Worm (Caenorhabditis elegans) whole organism, L2 larva: Measurements from ENCODE around the gene ZK632.10.

Experiments used
- C34F6.9 ChIP-seq: fragments of 150-350 bp; optimal IDR thresholded peaks from 2 replicates; lab custom pipeline; 2014; ENCODE audit warnings: missing biosample characterization, missing genetic modification characterization
- F13H6.1 ChIP-seq: sonication (generic microtip); optimal IDR thresholded peaks from 2 replicates; lab custom pipeline; 2016; ENCODE audit warnings: missing genetic modification characterization, missing compliant biosample characterization
- R02D3.7 ChIP-seq: fragments of 150-350 bp; optimal IDR thresholded peaks from 2 replicates; lab custom pipeline; 2014; ENCODE audit warnings: missing biosample characterization, missing genetic modification characterization
- Y55F3AM.14 ChIP-seq: fragments of 200-800 bp; sonication (Bioruptor generic); optimal IDR thresholded peaks from 2 replicates; lab custom pipeline; 2018; ENCODE audit warnings: mild to moderate bottlenecking, missing genetic modification characterization, missing compliant biosample characterization
- ZK546.5 ChIP-seq: sonication (generic microtip); optimal IDR thresholded peaks from 2 replicates; lab custom pipeline; 2017; ENCODE audit warnings: missing biosample characterization, missing genetic modification characterization
- aly-2 ChIP-seq: fragments of 150-350 bp; optimal IDR thresholded peaks from 2 replicates; lab custom pipeline; 2014; ENCODE audit warnings: missing biosample characterization, missing genetic modification characterization
- ama-1 ChIP-seq: fragments of 150-350 bp; optimal IDR thresholded peaks from 2 replicates; lab custom pipeline; 2018; ENCODE audit warnings: inconsistent platforms
- blmp-1 ChIP-seq: sonication (generic microtip); optimal IDR thresholded peaks from 2 replicates; lab custom pipeline; 2017; ENCODE audit warnings: missing genetic modification characterization, mild to moderate bottlenecking, missing compliant biosample characterization, antibody characterized with exemption, moderate library complexity; ENCODE audit not compliant: insufficient read depth
- ceh-16 ChIP-seq: fragments of 150-350 bp; optimal IDR thresholded peaks from 2 replicates; lab custom pipeline; 2014; ENCODE audit warnings: missing biosample characterization, missing genetic modification characterization
- crh-2 ChIP-seq: sonication (generic microtip); optimal IDR thresholded peaks from 2 replicates; lab custom pipeline; 2017; ENCODE audit warnings: missing biosample characterization, missing genetic modification characterization
- dmd-4 ChIP-seq: sonication (generic microtip); optimal IDR thresholded peaks from 2 replicates; lab custom pipeline; 2017; ENCODE audit warnings: missing biosample characterization, missing genetic modification characterization
- egl-27 ChIP-seq: sonication (generic microtip); optimal IDR thresholded peaks from 3 replicates; lab custom pipeline; 2017; ENCODE audit warnings: missing biosample characterization, missing genetic modification reagents, missing genetic modification characterization
- elt-1 ChIP-seq: fragments of 150-350 bp; optimal IDR thresholded peaks from 2 replicates; lab custom pipeline; 2014; ENCODE audit warnings: missing biosample characterization, missing genetic modification characterization
- elt-3 ChIP-seq: sonication (generic microtip); optimal IDR thresholded peaks from 2 replicates; lab custom pipeline; 2017; ENCODE audit warnings: missing biosample characterization, missing genetic modification characterization
- fos-1 ChIP-seq: fragments of 150-350 bp; optimal IDR thresholded peaks from 2 replicates; lab custom pipeline; 2014; ENCODE audit warnings: missing biosample characterization, missing genetic modification characterization
- gmeb-1 ChIP-seq: fragments of 150-350 bp; optimal IDR thresholded peaks from 2 replicates; lab custom pipeline; 2014; ENCODE audit warnings: missing biosample characterization, missing genetic modification characterization
- lin-11 ChIP-seq: fragments of 150-350 bp; sonication (generic microtip); optimal IDR thresholded peaks from 2 replicates; lab custom pipeline; 2014; ENCODE audit warnings: missing biosample characterization, missing genetic modification characterization, inconsistent platforms, mixed read lengths
- lin-13 ChIP-seq: fragments of 150-350 bp; optimal IDR thresholded peaks from 2 replicates; lab custom pipeline; 2014; ENCODE audit warnings: missing biosample characterization, missing genetic modification reagents, missing genetic modification characterization
- lsy-2 ChIP-seq, 2 experiments: fragments of 150-350 bp in 1 of 2; sonication (generic microtip) in 1 of 2; optimal IDR thresholded peaks; 2 replicates each; lab custom pipeline; 2014 to 2017; ENCODE audit warnings: missing biosample characterization in 2 of 2, missing genetic modification characterization in 2 of 2
- mab-5 ChIP-seq: fragments of 150-350 bp; optimal IDR thresholded peaks from 2 replicates; lab custom pipeline; 2014; ENCODE audit warnings: missing biosample characterization, missing genetic modification characterization
- mbf-1 ChIP-seq: sonication (generic microtip); optimal IDR thresholded peaks from 2 replicates; lab custom pipeline; 2017; ENCODE audit warnings: missing biosample characterization, missing genetic modification characterization
- mdl-1 ChIP-seq, 2 experiments: fragments of 150-350 bp in 1 of 2; sonication (generic microtip) in 1 of 2; optimal IDR thresholded peaks; 2 replicates each; lab custom pipeline; 2017; ENCODE audit warnings: missing biosample characterization in 2 of 2, missing genetic modification characterization in 2 of 2
- nhr-11 ChIP-seq: fragments of 150-350 bp; optimal IDR thresholded peaks from 2 replicates; lab custom pipeline; 2014; ENCODE audit warnings: missing biosample characterization, missing genetic modification characterization
- nhr-12 ChIP-seq: fragments of 150-350 bp; optimal IDR thresholded peaks from 2 replicates; lab custom pipeline; 2014; ENCODE audit warnings: missing biosample characterization, missing genetic modification characterization
- nhr-129 ChIP-seq: fragments of 150-350 bp; optimal IDR thresholded peaks from 2 replicates; lab custom pipeline; 2014; ENCODE audit warnings: missing biosample characterization, missing genetic modification characterization
- nhr-21 ChIP-seq: fragments of 150-350 bp; optimal IDR thresholded peaks from 2 replicates; lab custom pipeline; 2014; ENCODE audit warnings: missing biosample characterization, missing genetic modification characterization
- nhr-25 ChIP-seq: fragments of 150-350 bp; sonication (generic microtip); optimal IDR thresholded peaks from 3 replicates; lab custom pipeline; 2014; ENCODE audit warnings: missing biosample characterization, missing genetic modification characterization
- nhr-6 ChIP-seq: fragments of 150-350 bp; optimal IDR thresholded peaks from 2 replicates; lab custom pipeline; 2014; ENCODE audit warnings: missing biosample characterization, missing genetic modification characterization
- peb-1 ChIP-seq: fragments of 150-350 bp; optimal IDR thresholded peaks from 2 replicates; lab custom pipeline; 2014; ENCODE audit warnings: missing biosample characterization, missing genetic modification characterization
- sem-4 ChIP-seq: fragments of 150-350 bp; optimal IDR thresholded peaks from 2 replicates; lab custom pipeline; 2014; ENCODE audit warnings: missing biosample characterization, missing genetic modification reagents, missing genetic modification characterization
- skn-1 ChIP-seq: sonication (generic microtip); optimal IDR thresholded peaks from 2 replicates; lab custom pipeline; 2017; ENCODE audit warnings: missing biosample characterization, missing genetic modification characterization
- sma-9 ChIP-seq, 2 experiments: fragments of 150-350 bp in 1 of 2; sonication (generic microtip) in 1 of 2; optimal IDR thresholded peaks; 2 replicates each; lab custom pipeline; 2014 to 2016; ENCODE audit warnings: missing genetic modification characterization in 2 of 2, mild to moderate bottlenecking in 1 of 2, missing biosample characterization in 1 of 2, missing compliant biosample characterization in 1 of 2, missing genetic modification reagents in 1 of 2, moderate library complexity in 1 of 2
- snpc-4 ChIP-seq: fragments of 150-350 bp; optimal IDR thresholded peaks from 2 replicates; lab custom pipeline; 2014; ENCODE audit warnings: missing biosample characterization, missing genetic modification characterization
- unc-39 ChIP-seq: fragments of 150-350 bp; optimal IDR thresholded peaks from 2 replicates; lab custom pipeline; 2014; ENCODE audit warnings: missing biosample characterization, missing genetic modification characterization
- unc-55 ChIP-seq: fragments of 150-350 bp; sonication (generic microtip); optimal IDR thresholded peaks from 3 replicates; lab custom pipeline; 2014; ENCODE audit warnings: missing biosample characterization, missing genetic modification reagents, missing genetic modification characterization
- ztf-1 ChIP-seq: fragments of 200-800 bp; sonication (Bioruptor generic); conservative IDR thresholded peaks from 2 replicates; pipeline ENCODE4 v1.3.6; 2022; ENCODE audit warnings: missing genetic modification characterization, missing compliant biosample characterization
- ztf-4 ChIP-seq: fragments of 150-350 bp; optimal IDR thresholded peaks from 2 replicates; lab custom pipeline; 2014; ENCODE audit warnings: missing biosample characterization, missing genetic modification characterization

The ZK632.10 gene

ce11 chrIII:9846093-9846492 is 18.6 kb upstream of the ZK632.10 start, which contains the start of gene K11H3.2:
TSS of gene K11H3.2 (plus strand) at chrIII:9846393.
- TF ChIP-seq lin-11 (tag; lab: Kevin White, UChicago) (no peak), nhr-11 (tag; lab: Kevin White, UChicago) (no peak), snpc-4 (no peak), blmp-1 (tag; lab: Kevin White, UChicago) (no peak), ztf-1 (GFP tag; lab: Robert Waterston, UW) (no peak)

- no peak for TF ChIP-seq ztf-1 (GFP tag; lab: Robert Waterston, UW)
- no peak for TF ChIP-seq elt-3
- TF ChIP-seq Y55F3AM.14 (GFP tag; lab: Kevin White, UChicago): no peak
- no peak for TF ChIP-seq mbf-1
- TF ChIP-seq snpc-4: no peak
- no peak for TF ChIP-seq gmeb-1 (tag; lab: Kevin White, UChicago)
- TF ChIP-seq aly-2 (tag; lab: Kevin White, UChicago): no peak
- no peak for TF ChIP-seq F13H6.1 (tag; lab: Kevin White, UChicago)
- TF ChIP-seq sma-9 (GFP tag; optimal IDR thresholded peaks at IDR 0.05; lab: Kevin White, UChicago): no peak
- no peak for TF ChIP-seq sma-9 (tag; optimal IDR thresholded peaks at IDR 0.05; lab: Kevin White, UChicago)
- no peak for TF ChIP-seq peb-1 (tag; lab: Kevin White, UChicago)
- no peak for TF ChIP-seq skn-1 (tag; lab: Kevin White, UChicago)
- no peak for TF ChIP-seq ceh-16 (tag; lab: Kevin White, UChicago)
- TF ChIP-seq lin-13 (GFP tag; lab: Kevin White, UChicago): no peak
- TF ChIP-seq R02D3.7 (tag; lab: Kevin White, UChicago): no peak
Observed at ce11 chrIII:9843715-9844114, 16.2 kb upstream of the ZK632.10 start, which contains the start of gene K11H3.5. TSS of gene K11H3.5 (plus strand) at chrIII:9843768.

ce11 chrIII:9834888-9835287 is 7.4 kb upstream of the ZK632.10 start, which contains the start of gene K11H3.8:
TSS of gene K11H3.8 (plus strand) at chrIII:9835188.
- TF ChIP-seq elt-3 (no peak), sem-4 (tag; lab: Kevin White, UChicago) (no peak), ztf-4 (no peak), aly-2 (tag; lab: Kevin White, UChicago) (no peak), C34F6.9 (tag; lab: Kevin White, UChicago) (no peak)

- TF ChIP-seq mdl-1 (tag; optimal IDR thresholded peaks at IDR 0.05; lab: Kevin White, UChicago) (no peak), nhr-12 (tag; lab: Kevin White, UChicago) (no peak), dmd-4 (tag; lab: Kevin White, UChicago) (no peak), egl-27 (no peak), ZK546.5 (tag; lab: Kevin White, UChicago) (no peak), blmp-1 (tag; lab: Kevin White, UChicago) (no peak), fos-1 (tag; lab: Kevin White, UChicago) (no peak), elt-1 (no peak), ama-1 (no peak), crh-2 (no peak), lin-13 (GFP tag; lab: Kevin White, UChicago) (no peak)
Observed at ce11 chrIII:9832569-9832968, 5.0 kb upstream of the ZK632.10 start.

ce11 chrIII:9830502-9830901 is 3.0 kb upstream of the ZK632.10 start, which contains the start of gene ZK632.12:
TSS of gene ZK632.12 (plus strand) at chrIII:9830802.
- TF ChIP-seq nhr-11 (tag; lab: Kevin White, UChicago) (no peak), sem-4 (tag; lab: Kevin White, UChicago) (no peak), nhr-6 (tag; lab: Kevin White, UChicago) (no peak), lin-13 (GFP tag; lab: Kevin White, UChicago) (no peak), nhr-25 (tag; lab: Kevin White, UChicago) (no peak), R02D3.7 (tag; lab: Kevin White, UChicago) (no peak), nhr-21 (tag; lab: Kevin White, UChicago) (no peak), skn-1 (tag; lab: Kevin White, UChicago) (no peak), unc-39 (tag; lab: Kevin White, UChicago) (no peak), mab-5 (tag; lab: Kevin White, UChicago) (no peak), nhr-129 (tag; lab: Kevin White, UChicago) (no peak), unc-55 (GFP tag; lab: Kevin White, UChicago) (no peak), aly-2 (tag; lab: Kevin White, UChicago) (no peak), lsy-2 (tag; optimal IDR thresholded peaks at IDR 0.05; lab: Kevin White, UChicago) (no peak), ceh-16 (tag; lab: Kevin White, UChicago) (no peak), crh-2 (no peak), gmeb-1 (tag; lab: Kevin White, UChicago) (no peak), dmd-4 (tag; lab: Kevin White, UChicago) (no peak)
